Fruit fly (Drosophila melanogaster): ENCODE results near the gene CG42699.

DNA sequence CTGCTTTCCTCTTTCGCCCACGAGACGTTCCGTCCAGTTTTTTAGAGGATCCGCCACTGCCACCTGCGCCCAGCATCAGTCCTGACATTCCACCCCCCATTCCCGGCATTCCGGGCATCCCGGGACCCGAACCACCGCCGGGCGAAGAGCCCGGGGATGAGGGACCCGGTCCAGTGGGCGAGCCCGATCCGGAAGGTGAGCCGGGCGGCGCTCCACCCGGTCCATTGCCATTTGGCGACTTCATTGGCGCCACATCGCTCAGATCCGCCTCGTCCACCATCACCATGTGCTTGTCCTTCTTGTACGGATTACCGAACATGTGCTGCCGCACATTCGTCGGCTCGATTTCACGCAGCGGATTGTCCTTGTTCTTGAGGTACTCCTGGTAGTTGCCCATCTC lies 22.7 kb upstream of the CG42699 start:
- TF ChIP-seq psq (optimal IDR thresholded peaks at IDR 0.05): no peak
- no peak for TF ChIP-seq CG8478 (optimal IDR thresholded peaks at IDR 0.05)
- TF ChIP-seq usp (GFP tag; optimal IDR thresholded peaks at IDR 0.05): no peak
- TF ChIP-seq pan (optimal IDR thresholded peaks at IDR 0.05): no peak
- TF ChIP-seq Dll (optimal IDR thresholded peaks at IDR 0.05): no peak
- TF ChIP-seq EcR (GFP tag; optimal IDR thresholded peaks at IDR 0.05): no peak
